Worm (Caenorhabditis elegans) whole organism, L4 larva: Measurements from ENCODE around the gene nos-1.

Experiments
- F26F4.8 ChIP-seq: fragments of 200-800 bp; sonication (Bioruptor generic); conservative IDR thresholded peaks from 2 replicates; pipeline ENCODE4 v1.3.6; 2022; ENCODE audit warnings: missing genetic modification characterization, missing compliant biosample characterization
- Y105C5A.15 ChIP-seq: fragments of 200-800 bp; sonication (Bioruptor generic); IDR thresholded peaks from 2 replicates; pipeline ENCODE4 v1.3.6; 2022; ENCODE audit warnings: missing genetic modification characterization, missing compliant biosample characterization
- Y48G9A.11 ChIP-seq: fragments of 200-800 bp; sonication (Bioruptor generic); IDR thresholded peaks from 2 replicates; pipeline ENCODE4 v1.3.6; 2022; ENCODE audit warnings: missing genetic modification reagents, missing genetic modification characterization, missing compliant biosample characterization
- Y5F2A.4 ChIP-seq: fragments of 200-800 bp; sonication (Bioruptor generic); optimal IDR thresholded peaks from 2 replicates; lab custom pipeline; 2018; ENCODE audit warnings: mild to moderate bottlenecking, missing genetic modification characterization, missing compliant biosample characterization
- Y75B8A.6 ChIP-seq: fragments of 200-800 bp; sonication (Bioruptor generic); IDR thresholded peaks from 2 replicates; pipeline ENCODE4 v1.3.6; 2022; ENCODE audit warnings: missing genetic modification reagents, missing genetic modification characterization, missing compliant biosample characterization
- ZK546.5 ChIP-seq, 2 experiments: sonication (generic microtip); optimal IDR thresholded peaks; 2 replicates each; lab custom pipeline; 2017; ENCODE audit warnings: missing biosample characterization in 2 of 2, missing genetic modification characterization in 2 of 2
- aha-1 ChIP-seq: fragments of 150-350 bp; peaks from one replicate; lab custom pipeline; 2014; ENCODE audit warnings: missing biosample characterization, missing genetic modification characterization
- ama-1 ChIP-seq: fragments of 150-350 bp; optimal IDR thresholded peaks from 2 replicates; lab custom pipeline; 2014; ENCODE audit warnings: inconsistent platforms, mixed read lengths
- attf-4 ChIP-seq: sonication (generic microtip); optimal IDR thresholded peaks from 3 replicates; lab custom pipeline; 2017; ENCODE audit warnings: missing biosample characterization, missing genetic modification characterization
- ceh-20 ChIP-seq: fragments of 200-800 bp; sonication (Bioruptor generic); IDR thresholded peaks from 2 replicates; pipeline ENCODE4 v1.3.6; 2022; ENCODE audit warnings: missing genetic modification reagents, missing genetic modification characterization, missing compliant biosample characterization
- ceh-32 ChIP-seq: sonication (generic microtip); optimal IDR thresholded peaks from 2 replicates; lab custom pipeline; 2016; ENCODE audit warnings: mild to moderate bottlenecking, missing genetic modification characterization, missing compliant biosample characterization; ENCODE audit not compliant: poor library complexity
- ces-1 ChIP-seq: fragments of 150-350 bp; sonication (generic microtip); optimal IDR thresholded peaks from 4 replicates; lab custom pipeline; 2014; ENCODE audit warnings: missing biosample characterization, missing genetic modification reagents, missing genetic modification characterization
- cey-2 ChIP-seq: sonication (generic microtip); optimal IDR thresholded peaks from 3 replicates; lab custom pipeline; 2017; ENCODE audit warnings: missing genetic modification characterization, mild to moderate bottlenecking, missing compliant biosample characterization, antibody characterized with exemption, borderline replicate concordance; ENCODE audit not compliant: insufficient read depth
- ctbp-1 ChIP-seq: fragments of 200-800 bp; sonication (Bioruptor generic); IDR thresholded peaks from 2 replicates; pipeline ENCODE4 v1.3.6; 2022; ENCODE audit warnings: missing genetic modification reagents, missing genetic modification characterization, missing compliant biosample characterization
- dmd-8 ChIP-seq: fragments of 200-800 bp; sonication (Bioruptor generic); IDR thresholded peaks from 2 replicates; pipeline ENCODE4 v1.3.6; 2022; ENCODE audit warnings: missing genetic modification characterization, missing compliant biosample characterization
- dpl-1 ChIP-seq: fragments of 150-350 bp; optimal IDR thresholded peaks from 2 replicates; lab custom pipeline; 2014; ENCODE audit warnings: missing biosample characterization, missing genetic modification reagents, missing genetic modification characterization
- gei-8 ChIP-seq: fragments of 200-800 bp; sonication (Bioruptor generic); optimal IDR thresholded peaks from 2 replicates; lab custom pipeline; 2018; ENCODE audit warnings: mild to moderate bottlenecking, missing genetic modification characterization, missing compliant biosample characterization
- hif-1 ChIP-seq, 2 experiments: sonication (generic microtip); optimal IDR thresholded peaks; 2 replicates each; lab custom pipeline; 2016 to 2017; ENCODE audit warnings: missing compliant biosample characterization in 2 of 2, missing genetic modification characterization in 2 of 2, missing genetic modification reagents in 2 of 2, missing genotype in 2 of 2, mild to moderate bottlenecking in 1 of 2
- hmg-1.1 ChIP-seq: fragments of 200-800 bp; sonication (Bioruptor generic); IDR thresholded peaks from 2 replicates; pipeline ENCODE4 v1.3.6; 2022; ENCODE audit warnings: missing genetic modification reagents, missing genetic modification characterization, missing compliant biosample characterization
- lin-13 ChIP-seq: fragments of 150-350 bp; optimal IDR thresholded peaks from 2 replicates; lab custom pipeline; 2014; ENCODE audit warnings: missing biosample characterization, missing genetic modification reagents, missing genetic modification characterization
- lin-15B ChIP-seq: fragments of 150-350 bp; sonication (generic microtip); optimal IDR thresholded peaks from 3 replicates; lab custom pipeline; 2014; ENCODE audit warnings: missing biosample characterization, missing genetic modification characterization
- mep-1 ChIP-seq: fragments of 150-350 bp; sonication (generic microtip); optimal IDR thresholded peaks from 3 replicates; lab custom pipeline; 2014; ENCODE audit warnings: missing biosample characterization, missing genetic modification characterization
- nhr-102 ChIP-seq: sonication (generic microtip); optimal IDR thresholded peaks from 2 replicates; lab custom pipeline; 2016; ENCODE audit warnings: mild to moderate bottlenecking, missing genetic modification characterization, moderate library complexity, missing compliant biosample characterization
- nhr-48 ChIP-seq: sonication (generic microtip); optimal IDR thresholded peaks from 2 replicates; lab custom pipeline; 2016; ENCODE audit warnings: mild to moderate bottlenecking, missing genetic modification characterization, missing compliant biosample characterization
- pha-4 ChIP-seq, 2 experiments: fragments of 150-350 bp in 1 of 2; fragments of 200-800 bp in 1 of 2; sonication (Bioruptor generic) in 1 of 2; IDR thresholded peaks in 1 of 2; optimal IDR thresholded peaks in 1 of 2; 2 replicates each; pipeline versions ENCODE4 v1.3.6 to Lab custom; 2014 to 2022; ENCODE audit warnings: missing genetic modification characterization in 2 of 2, missing genetic modification reagents in 2 of 2, missing biosample characterization in 1 of 2, missing compliant biosample characterization in 1 of 2
- skn-1 ChIP-seq: fragments of 150-350 bp; optimal IDR thresholded peaks from 2 replicates; lab custom pipeline; 2014; ENCODE audit warnings: missing biosample characterization, missing genetic modification characterization
- spr-1 ChIP-seq: sonication (generic microtip); optimal IDR thresholded peaks from 2 replicates; lab custom pipeline; 2016; ENCODE audit warnings: mild to moderate bottlenecking, missing genetic modification characterization, missing compliant biosample characterization
- tag-97 ChIP-seq: fragments of 200-800 bp; sonication (Bioruptor generic); IDR thresholded peaks from 2 replicates; pipeline ENCODE4 v1.3.6; 2022; ENCODE audit warnings: missing genetic modification characterization, missing compliant biosample characterization
- tra-1 ChIP-seq: fragments of 200-800 bp; sonication (Bioruptor generic); IDR thresholded peaks from 2 replicates; pipeline ENCODE4 v1.3.6; 2022; ENCODE audit warnings: missing genetic modification reagents, missing genetic modification characterization, missing compliant biosample characterization
- unc-130 ChIP-seq: sonication (generic microtip); optimal IDR thresholded peaks from 2 replicates; lab custom pipeline; 2016; ENCODE audit warnings: missing genetic modification reagents, missing genetic modification characterization, missing compliant biosample characterization
- unc-39 ChIP-seq: sonication (generic microtip); optimal IDR thresholded peaks from 2 replicates; lab custom pipeline; 2017; ENCODE audit warnings: missing biosample characterization, missing genetic modification characterization
- unc-62 ChIP-seq, 3 experiments: fragments of 150-350 bp in 1 of 3; sonication (generic microtip); optimal IDR thresholded peaks in 2 of 3; peaks in 1 of 3; 1 replicate in 1 of 3; 2 replicates in 2 of 3; lab custom pipeline; 2014 to 2017; ENCODE audit warnings: missing biosample characterization in 3 of 3, missing genetic modification characterization in 3 of 3, missing genetic modification reagents in 3 of 3, missing genotype in 1 of 3
- zip-2 ChIP-seq: fragments of 150-350 bp; optimal IDR thresholded peaks from 2 replicates; lab custom pipeline; 2014; ENCODE audit warnings: missing biosample characterization, missing genetic modification characterization

Gene nos-1

DNA sequence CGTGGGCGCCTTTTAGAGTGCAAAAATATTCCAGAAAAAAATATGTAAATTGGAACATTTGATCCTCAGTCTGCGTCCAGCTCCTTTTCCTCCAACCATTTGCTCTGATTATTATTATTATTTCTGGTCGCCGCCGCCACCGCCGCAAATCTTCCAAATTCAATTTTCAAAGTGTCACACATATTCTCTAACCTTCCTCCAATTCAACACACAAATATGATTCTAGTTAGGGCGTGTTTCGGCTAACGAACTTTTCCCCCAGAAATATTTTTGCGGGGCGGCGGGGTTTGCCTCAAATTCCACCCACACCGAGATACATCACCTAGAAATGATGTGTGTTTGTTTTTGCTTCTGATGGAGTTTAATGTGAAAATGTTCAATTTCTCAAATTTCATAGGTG, 18.7 kb upstream of the nos-1 start:
- TF ChIP-seq unc-130 (GFP tag; lab: Kevin White, UChicago) (no peak), hmg-1.1 (GFP tag; lab: Robert Waterston, UW) (no peak), Y75B8A.6 (GFP tag; lab: Robert Waterston, UW) (no peak), Y5F2A.4 (no peak), skn-1 (tag; lab: Kevin White, UChicago) (no peak), zip-2 (tag; lab: Kevin White, UChicago) (no peak), Y105C5A.15 (GFP tag; lab: Robert Waterston, UW) (no peak), cey-2 (tag; lab: Kevin White, UChicago) (no peak)

ce11 chrII:10970625-10971024, 17.7 kb upstream of the nos-1 start:
- no peak for TF ChIP-seq cey-2 (tag; lab: Kevin White, UChicago)
- TF ChIP-seq unc-62 (GFP tag; optimal IDR thresholded peaks at IDR 0.05 in 1 of 2; lab: Kevin White, UChicago), result peak in 1 of 2 experiments; percentile 20
- TF ChIP-seq unc-62 (tag; optimal IDR thresholded peaks at IDR 0.05; lab: Kevin White, UChicago), result no peak

DNA sequence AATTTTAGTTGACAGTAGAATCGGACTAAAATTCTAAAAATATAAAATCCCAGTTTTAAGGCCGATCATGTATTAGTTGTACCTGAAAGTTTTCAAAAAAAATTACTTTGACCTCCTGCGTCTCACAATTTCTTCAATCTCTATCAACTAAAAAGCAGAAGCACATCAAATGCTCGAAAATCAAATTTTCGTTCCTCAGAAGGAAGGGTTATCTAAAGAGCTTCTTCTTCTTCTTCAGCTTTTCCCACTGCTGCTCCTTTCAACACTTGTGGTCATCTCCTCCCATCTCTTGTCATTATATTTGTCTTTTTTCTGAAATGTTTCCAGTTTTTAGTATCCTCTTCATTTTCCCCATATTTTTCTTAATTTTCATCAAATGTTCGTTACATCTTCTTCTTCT, 11.8 kb upstream of the nos-1 start:
- no peak for TF ChIP-seq lin-15B (tag; lab: Kevin White, UChicago)
- no peak for TF ChIP-seq dpl-1 (GFP tag; lab: Kevin White, UChicago)
- TF ChIP-seq ceh-32 (tag; lab: Kevin White, UChicago), result no peak
- TF ChIP-seq ama-1 (lab: Kevin White, UChicago), result no peak
- TF ChIP-seq mep-1 (tag; lab: Kevin White, UChicago), result no peak
- no peak for TF ChIP-seq ces-1 (GFP tag; lab: Kevin White, UChicago)
- TF ChIP-seq aha-1 (tag; lab: Kevin White, UChicago), result no peak
- TF ChIP-seq pha-4 (GFP tag; IDR thresholded peaks at IDR 0.05; lab: Robert Waterston, UW), result no peak
- TF ChIP-seq pha-4 (tag; optimal IDR thresholded peaks at IDR 0.05; lab: Kevin White, UChicago), result no peak
- no peak for TF ChIP-seq dmd-8 (GFP tag; lab: Robert Waterston, UW)
- no peak for TF ChIP-seq ZK546.5 (tag; optimal IDR thresholded peaks at IDR 0.05; lab: Kevin White, UChicago)
- TF ChIP-seq gei-8 (GFP tag; lab: Kevin White, UChicago), result no peak
- TF ChIP-seq F26F4.8 (GFP tag; lab: Robert Waterston, UW), result no peak
- no peak for TF ChIP-seq skn-1 (tag; lab: Kevin White, UChicago)
- TF ChIP-seq Y75B8A.6 (GFP tag; lab: Robert Waterston, UW), result no peak
- no peak for TF ChIP-seq Y5F2A.4
- no peak for TF ChIP-seq ctbp-1 (GFP tag; lab: Robert Waterston, UW)
- TF ChIP-seq lin-13 (GFP tag; lab: Kevin White, UChicago), result no peak
- no peak for TF ChIP-seq nhr-48 (tag; lab: Kevin White, UChicago)
- TF ChIP-seq spr-1 (tag; lab: Kevin White, UChicago), result no peak
- TF ChIP-seq hif-1 (tag; optimal IDR thresholded peaks at IDR 0.05; lab: Kevin White, UChicago), result no peak

DNA sequence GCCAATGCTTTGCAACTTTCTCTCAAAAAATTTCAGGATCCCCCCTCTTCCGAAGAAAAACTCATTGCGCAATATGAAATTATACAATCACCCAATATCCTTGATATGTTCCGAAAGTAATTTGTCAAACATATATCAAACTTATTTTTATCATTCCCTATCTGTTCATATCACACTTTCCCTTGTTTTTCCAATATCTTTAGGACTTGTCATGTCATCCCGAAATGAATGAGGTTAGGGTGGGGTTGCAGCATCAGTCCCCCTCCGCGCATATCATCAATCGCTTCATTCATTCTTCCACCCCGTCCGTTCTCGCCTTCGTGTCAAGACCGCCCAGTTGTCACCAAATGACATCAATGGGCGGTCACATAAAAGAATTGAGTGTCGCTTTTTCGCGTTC, 6.7 kb upstream of the nos-1 start:
- TF ChIP-seq F26F4.8 (GFP tag; lab: Robert Waterston, UW), result no peak

DNA sequence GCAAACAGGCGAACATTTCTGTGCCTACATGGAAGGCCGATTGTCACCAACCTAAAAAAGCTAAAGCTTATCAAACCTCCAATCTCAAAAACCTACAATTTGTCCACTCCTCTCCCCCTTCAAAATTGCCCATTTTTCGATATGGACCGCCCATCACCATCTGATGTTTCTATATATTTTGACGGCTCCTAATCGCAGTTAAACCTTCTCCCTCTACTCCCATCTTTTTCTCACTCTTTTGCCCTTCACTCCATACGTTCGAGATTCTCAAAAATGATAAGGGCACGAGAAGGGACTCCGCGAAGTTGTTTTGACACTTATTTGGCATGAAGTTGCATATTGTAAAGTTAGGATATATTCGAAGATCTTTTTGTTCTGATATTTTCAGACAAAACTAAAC, 6.2 kb upstream of the nos-1 start:
- TF ChIP-seq ceh-20 (GFP tag; lab: Robert Waterston, UW), result 0 out of 2 replicates have a peak, but pooled peaks have one; percentile 23
- TF ChIP-seq hif-1 (tag; optimal IDR thresholded peaks at IDR 0.05; lab: Kevin White, UChicago), result no peak
- TF ChIP-seq attf-4 (tag; lab: Kevin White, UChicago), result no peak
- TF ChIP-seq unc-39 (tag; lab: Kevin White, UChicago), result no peak
- no peak for TF ChIP-seq lin-13 (GFP tag; lab: Kevin White, UChicago)
- TF ChIP-seq nhr-102 (tag; lab: Kevin White, UChicago), result no peak
- TF ChIP-seq Y48G9A.11, result no peak
- no peak for TF ChIP-seq tag-97 (GFP tag; lab: Robert Waterston, UW)
- no peak for TF ChIP-seq tra-1 (GFP tag; lab: Robert Waterston, UW)
- peak; percentile 67 for TF ChIP-seq aha-1 (tag; lab: Kevin White, UChicago)
